Fruit fly (Drosophila melanogaster) whole organism, embryonic: Measurements from ENCODE around the gene CG43638.
A peak's percentile ranks its signal among the peaks of the same experiment; 100 is the strongest.

Experiments used
- Antp ChIP-seq: fragments of 200-800 bp; sonication (Bioruptor generic); optimal IDR thresholded peaks from 3 replicates; lab custom pipeline; 2016; ENCODE audit warnings: missing biosample characterization, missing genetic modification characterization
- Atf6 ChIP-seq: fragments of 200-800 bp; sonication (Bioruptor generic); IDR thresholded peaks from 2 replicates; pipeline ENCODE4 v1.3.6; 2022; ENCODE audit warnings: missing biosample characterization, missing genetic modification characterization
- CG12299 ChIP-seq: fragments of 200-800 bp; sonication (Bioruptor generic); optimal IDR thresholded peaks from 2 replicates; lab custom pipeline; 2018; ENCODE audit warnings: missing biosample characterization, mild to moderate bottlenecking, missing genetic modification characterization
- CG1233 ChIP-seq: fragments of 200-800 bp; sonication (Bioruptor generic); optimal IDR thresholded peaks from 4 replicates; lab custom pipeline; 2018; ENCODE audit warnings: missing biosample characterization, mild to moderate bottlenecking, missing genetic modification characterization
- CG12744 ChIP-seq: fragments of 200-800 bp; sonication (Bioruptor generic); optimal IDR thresholded peaks from 2 replicates; lab custom pipeline; 2016; ENCODE audit warnings: missing biosample characterization, missing genetic modification characterization
- CG13296 ChIP-seq: fragments of 200-800 bp; sonication (Bioruptor generic); optimal IDR thresholded peaks from 3 replicates; lab custom pipeline; 2018; ENCODE audit warnings: missing biosample characterization, mild to moderate bottlenecking, missing genetic modification characterization
- CG17802 ChIP-seq: fragments of 200-800 bp; sonication (Bioruptor generic); optimal IDR thresholded peaks from 2 replicates; lab custom pipeline; 2018; ENCODE audit warnings: missing biosample characterization, mild to moderate bottlenecking, missing genetic modification characterization, moderate library complexity
- CG18599 ChIP-seq: fragments of 200-800 bp; sonication (Bioruptor generic); optimal IDR thresholded peaks from 3 replicates; lab custom pipeline; 2017; ENCODE audit warnings: missing biosample characterization, missing genetic modification characterization, mild to moderate bottlenecking, moderate library complexity, missing genetic modification reagents
- CG31441 ChIP-seq: fragments of 200-800 bp; sonication (Bioruptor generic); IDR thresholded peaks from 2 replicates; pipeline ENCODE4 v1.3.6; 2022; ENCODE audit warnings: missing biosample characterization, missing genetic modification characterization
- CG4282 ChIP-seq: fragments of 200-800 bp; sonication (Bioruptor generic); optimal IDR thresholded peaks from 2 replicates; lab custom pipeline; 2016; ENCODE audit warnings: missing biosample characterization, missing genetic modification characterization
- CG4424 ChIP-seq: fragments of 200-800 bp; sonication (Bioruptor generic); optimal IDR thresholded peaks from 3 replicates; lab custom pipeline; 2016; ENCODE audit warnings: missing biosample characterization, missing genetic modification characterization
- CG4617 ChIP-seq: fragments of 200-800 bp; sonication (Bioruptor generic); optimal IDR thresholded peaks from 3 replicates; lab custom pipeline; 2016; ENCODE audit warnings: missing biosample characterization, missing genetic modification characterization, borderline replicate concordance
- CG6854 ChIP-seq: fragments of 200-800 bp; sonication (Bioruptor generic); optimal IDR thresholded peaks from 3 replicates; lab custom pipeline; 2017; ENCODE audit warnings: missing biosample characterization, mild to moderate bottlenecking, missing genetic modification characterization
- CG8478 ChIP-seq: fragments of >200 bp; optimal IDR thresholded peaks from 2 replicates; lab custom pipeline; 2018
- Chrac-16 ChIP-seq: fragments of 200-800 bp; sonication (Bioruptor generic); optimal IDR thresholded peaks from 3 replicates; lab custom pipeline; 2016; ENCODE audit warnings: missing biosample characterization, missing genetic modification characterization
- CrebB ChIP-seq: fragments of 200-800 bp; sonication (Bioruptor generic); optimal IDR thresholded peaks from 3 replicates; lab custom pipeline; 2018; ENCODE audit warnings: missing biosample characterization, mild to moderate bottlenecking, missing genetic modification characterization
- Dad ChIP-seq: fragments of 200-800 bp; sonication (Bioruptor generic); optimal IDR thresholded peaks from 3 replicates; lab custom pipeline; 2016; ENCODE audit warnings: missing biosample characterization, missing genetic modification characterization
- Dfd ChIP-seq, 2 experiments: fragments of >200 bp; optimal IDR thresholded peaks; 2 replicates each; lab custom pipeline; 2017; ENCODE audit warnings: missing biosample characterization in 2 of 2, missing genetic modification characterization in 2 of 2
- Dip3 ChIP-seq: fragments of 200-800 bp; sonication (Bioruptor generic); optimal IDR thresholded peaks from 3 replicates; lab custom pipeline; 2016; ENCODE audit warnings: missing biosample characterization, missing genetic modification characterization
- E2f2 ChIP-seq: fragments of 200-800 bp; sonication (Bioruptor generic); IDR thresholded peaks from 2 replicates; pipeline ENCODE4 v1.3.6; 2022; ENCODE audit warnings: missing biosample characterization, missing genetic modification characterization
- Eip74EF ChIP-seq, 2 experiments: fragments of 200-800 bp in 1 of 2; fragments of >200 bp in 1 of 2; sonication (Bioruptor generic) in 1 of 2; optimal IDR thresholded peaks; 2 replicates each; lab custom pipeline; 2017 to 2019; ENCODE audit warnings: missing biosample characterization in 2 of 2, missing genetic modification characterization in 2 of 2, mild to moderate bottlenecking in 1 of 2, moderate library complexity in 1 of 2
- Ets97D ChIP-seq: fragments of 200-800 bp; sonication (Bioruptor generic); optimal IDR thresholded peaks from 3 replicates; lab custom pipeline; 2016; ENCODE audit warnings: missing biosample characterization, missing genetic modification characterization
- Fer1 ChIP-seq: fragments of 200-800 bp; sonication (Bioruptor generic); optimal IDR thresholded peaks from 2 replicates; lab custom pipeline; 2017; ENCODE audit warnings: missing biosample characterization, mild to moderate bottlenecking, missing genetic modification characterization
- HLH3B ChIP-seq: fragments of 200-800 bp; sonication (Bioruptor generic); IDR thresholded peaks from 2 replicates; pipeline ENCODE4 v1.3.6; 2022; ENCODE audit warnings: missing biosample characterization, missing genetic modification characterization
- Hr51 ChIP-seq, 2 experiments: fragments of 200-800 bp; sonication (Bioruptor generic); optimal IDR thresholded peaks; 2 replicates in 1 of 2; 3 replicates in 1 of 2; lab custom pipeline; 2016 to 2018; ENCODE audit warnings: missing biosample characterization in 2 of 2, missing genetic modification characterization in 2 of 2, mild to moderate bottlenecking in 1 of 2, moderate library complexity in 1 of 2
- Hsf ChIP-seq: fragments of 200-800 bp; sonication (Bioruptor generic); optimal IDR thresholded peaks from 3 replicates; lab custom pipeline; 2016; ENCODE audit warnings: missing biosample characterization, missing genetic modification characterization
- Nf-YC ChIP-seq: fragments of 200-800 bp; optimal IDR thresholded peaks from 3 replicates; lab custom pipeline; 2019; ENCODE audit warnings: missing biosample characterization, mild to moderate bottlenecking, missing genetic modification characterization, moderate library complexity
- NfI ChIP-seq: fragments of 200-800 bp; sonication (Bioruptor generic); optimal IDR thresholded peaks from 3 replicates; lab custom pipeline; 2018; ENCODE audit warnings: missing biosample characterization, mild to moderate bottlenecking, missing genetic modification characterization, moderate library complexity
- Oli ChIP-seq: fragments of 200-800 bp; sonication (Bioruptor generic); optimal IDR thresholded peaks from 2 replicates; lab custom pipeline; 2018; ENCODE audit warnings: missing biosample characterization, mild to moderate bottlenecking, missing genetic modification characterization, moderate library complexity
- Pdp1 ChIP-seq, 2 experiments: fragments of 200-800 bp; sonication (Bioruptor generic); optimal IDR thresholded peaks; 3 replicates each; lab custom pipeline; 2016; ENCODE audit warnings: missing biosample characterization in 2 of 2, missing genetic modification characterization in 2 of 2, mild to moderate bottlenecking in 1 of 2, moderate library complexity in 1 of 2
- Stat92E ChIP-seq, 3 experiments: fragments of >200 bp in 2 of 3; fragments of 200-800 bp in 1 of 3; sonication (Bioruptor generic) in 1 of 3; optimal IDR thresholded peaks; 2 replicates each; lab custom pipeline; 2017 to 2019; ENCODE audit warnings: missing biosample characterization in 3 of 3, missing genetic modification characterization in 3 of 3, mild to moderate bottlenecking in 1 of 3, moderate library complexity in 1 of 3
- TFAM ChIP-seq: fragments of 200-800 bp; sonication (Bioruptor generic); optimal IDR thresholded peaks from 2 replicates; lab custom pipeline; 2017; ENCODE audit warnings: missing biosample characterization, missing genetic modification characterization, inconsistent platforms
- abd-A ChIP-seq: fragments of 200-800 bp; sonication (Bioruptor generic); optimal IDR thresholded peaks from 3 replicates; lab custom pipeline; 2019; ENCODE audit warnings: missing biosample characterization, mild to moderate bottlenecking, missing genetic modification characterization, moderate library complexity
- amos ChIP-seq: fragments of 200-800 bp; sonication (Bioruptor generic); IDR thresholded peaks from 2 replicates; pipeline ENCODE4 v1.3.6; 2022; ENCODE audit warnings: missing biosample characterization, missing genetic modification characterization; ENCODE audit not compliant: partially characterized antibody
- chm ChIP-seq: fragments of 200-800 bp; sonication (Bioruptor generic); IDR thresholded peaks from 2 replicates; pipeline ENCODE4 v1.3.6; 2022; ENCODE audit warnings: missing biosample characterization, missing genetic modification characterization
- dmrt99B ChIP-seq: fragments of 200-800 bp; sonication (Bioruptor generic); optimal IDR thresholded peaks from 2 replicates; lab custom pipeline; 2018; ENCODE audit warnings: missing biosample characterization, mild to moderate bottlenecking, missing genetic modification characterization, moderate library complexity
- dpn ChIP-seq, 2 experiments: fragments of 200-800 bp; sonication (Bioruptor generic); optimal IDR thresholded peaks; 3 replicates each; lab custom pipeline; 2016; ENCODE audit warnings: missing biosample characterization in 2 of 2, missing genetic modification characterization in 2 of 2
- fd3F ChIP-seq: fragments of 200-800 bp; sonication (Bioruptor generic); optimal IDR thresholded peaks from 2 replicates; lab custom pipeline; 2018; ENCODE audit warnings: missing biosample characterization, mild to moderate bottlenecking, missing genetic modification characterization, moderate library complexity
- hth ChIP-seq: fragments of >200 bp; optimal IDR thresholded peaks from 2 replicates; lab custom pipeline; 2017; ENCODE audit warnings: inconsistent platforms
- mirr ChIP-seq: fragments of 200-800 bp; sonication (Bioruptor generic); optimal IDR thresholded peaks from 3 replicates; lab custom pipeline; 2018; ENCODE audit warnings: missing biosample characterization, mild to moderate bottlenecking, missing genetic modification characterization
- otp ChIP-seq: fragments of 200-800 bp; sonication (Bioruptor generic); IDR thresholded peaks from 3 replicates; pipeline ENCODE4, ENCODE4 v1.3.6; 2022; ENCODE audit warnings: missing biosample characterization, missing genetic modification characterization
- ranshi ChIP-seq: fragments of 200-800 bp; sonication (Bioruptor generic); IDR thresholded peaks from 2 replicates; pipeline ENCODE4 v1.3.6; 2022; ENCODE audit warnings: missing biosample characterization, missing genetic modification characterization
- sna ChIP-seq: fragments of 200-800 bp; sonication (Bioruptor generic); IDR thresholded peaks from 2 replicates; pipeline ENCODE4 v1.3.6; 2022; ENCODE audit warnings: missing biosample characterization, missing genetic modification characterization; ENCODE audit not compliant: partially characterized antibody
- tgo ChIP-seq: fragments of 200-800 bp; sonication (Bioruptor generic); IDR thresholded peaks from 3 replicates; pipeline ENCODE4 v1.3.6; 2022; ENCODE audit warnings: missing biosample characterization, missing genetic modification characterization
- tll ChIP-seq, 2 experiments: fragments of 200-800 bp in 1 of 2; fragments of >200 bp in 1 of 2; sonication (Bioruptor generic) in 1 of 2; optimal IDR thresholded peaks; 2 replicates each; lab custom pipeline; 2017 to 2019; ENCODE audit warnings: missing biosample characterization in 2 of 2, missing genetic modification characterization in 2 of 2, mild to moderate bottlenecking in 1 of 2, moderate library complexity in 1 of 2
- tna ChIP-seq: fragments of 200-800 bp; sonication (Bioruptor generic); IDR thresholded peaks from 2 replicates; pipeline ENCODE4 v1.3.6; 2022; ENCODE audit warnings: missing biosample characterization, missing genetic modification characterization; ENCODE audit not compliant: partially characterized antibody
- trh ChIP-seq: fragments of 200-800 bp; sonication (Bioruptor generic); optimal IDR thresholded peaks from 2 replicates; lab custom pipeline; 2016; ENCODE audit warnings: missing biosample characterization, missing genetic modification characterization
- zf30C ChIP-seq: fragments of 200-800 bp; sonication (Bioruptor generic); optimal IDR thresholded peaks from 3 replicates; lab custom pipeline; 2018; ENCODE audit warnings: missing biosample characterization, mild to moderate bottlenecking, missing genetic modification characterization

CG43638 gene

DNA sequence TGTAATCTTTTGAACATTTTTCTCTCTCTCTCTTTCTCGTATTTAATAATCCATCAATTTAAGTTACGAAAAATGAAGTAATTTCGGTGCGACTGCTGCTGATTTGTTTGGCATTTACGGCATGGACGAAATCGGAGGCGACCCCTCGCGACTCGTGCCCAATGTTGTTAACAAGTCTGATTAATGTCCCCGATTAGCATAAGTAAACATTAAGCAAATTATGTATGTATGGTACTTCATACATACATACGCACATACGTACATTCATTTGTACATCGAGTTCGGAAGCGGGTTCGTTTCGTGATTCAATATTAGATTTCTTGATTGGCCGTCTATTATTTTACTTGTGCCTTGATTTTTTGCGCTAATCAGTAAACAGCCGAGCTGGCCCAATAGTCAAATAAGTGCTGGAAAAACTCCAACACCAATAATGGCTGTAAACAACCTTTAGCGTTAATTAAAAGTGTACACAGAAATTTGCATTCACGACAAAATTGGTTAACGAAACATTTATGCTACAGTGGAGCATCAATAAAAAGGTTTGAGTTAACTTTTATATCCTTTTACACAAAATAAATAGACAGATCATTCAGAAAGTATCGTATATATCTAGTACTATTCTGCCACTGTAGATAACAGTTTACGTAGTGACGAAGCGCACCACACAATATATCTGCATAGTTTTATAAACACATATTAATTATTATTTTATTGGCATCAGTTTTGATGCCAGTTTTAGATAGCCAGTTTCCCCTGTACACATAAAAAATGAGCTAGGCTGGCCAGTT, 46.7 kb downstream of the CG43638 start (continued):
- TF ChIP-seq sna (GFP tag; lab: Robert Waterston, UW) (no peak), CG8478 (lab: Kevin White, UChicago) (no peak), tll (GFP tag; optimal IDR thresholded peaks at IDR 0.05; lab: Kevin White, UChicago) (no peak), ranshi (GFP tag; lab: Robert Waterston, UW) (no peak; the same call in 1 of the 2 replicates), CG17802 (tag; lab: Kevin White, UChicago) (no peak), dpn (GFP tag; optimal IDR thresholded peaks at IDR 0.05; lab: Kevin White, UChicago) (peak; percentile 47 to 69), CG12744 (peak; percentile 26), CG13296 (GFP tag; lab: Kevin White, UChicago) (peak; percentile 68), CG31441 (GFP tag; lab: Robert Waterston, UW) (peak; percentile 51; the same call in 1 of the 2 replicates), Hsf (GFP tag; lab: Kevin White, UChicago) (peak; percentile 50), CG1233 (GFP tag; lab: Kevin White, UChicago) (peak; percentile 43), fd3F (peak; percentile 62), abd-A (tag; lab: Kevin White, UChicago) (peak; percentile 9), chm (GFP tag; lab: Robert Waterston, UW) (no peak), CG4282 (no peak), CG4617 (no peak), Stat92E (GFP tag; optimal IDR thresholded peaks at IDR 0.05; lab: Kevin White, UChicago) (no peak), CG6854 (peak; percentile 13), Pdp1 (GFP tag; optimal IDR thresholded peaks at IDR 0.05; lab: Kevin White, UChicago) (peak; percentile 33 to 45), otp (GFP tag; lab: Robert Waterston, UW) (peak; percentile 4; the same call in 1 of the 3 replicates), Oli (peak; percentile 74), NfI (GFP tag; lab: Kevin White, UChicago) (peak; percentile 65), E2f2 (0 out of 2 replicates have a peak, but pooled peaks have one; percentile 6), zf30C (no peak), Antp (GFP tag; lab: Kevin White, UChicago) (peak; percentile 22), Hr51 (GFP tag; optimal IDR thresholded peaks at IDR 0.05; lab: Kevin White, UChicago) (peak in 1 of 2 experiments; percentile 83), CG4424 (GFP tag; lab: Kevin White, UChicago) (peak; percentile 58), tna (no peak), tgo (GFP tag; lab: Robert Waterston, UW) (peak; percentile 81; the same call in 2 of the 3 replicates), Fer1 (GFP tag; lab: Kevin White, UChicago) (peak; percentile 65), amos (GFP tag; lab: Robert Waterston, UW) (no peak), trh (peak; percentile 40), mirr (peak; percentile 74), Dad (GFP tag; lab: Kevin White, UChicago) (no peak), CG18599 (GFP tag; lab: Kevin White, UChicago) (peak; percentile 71), dmrt99B (tag; lab: Kevin White, UChicago) (peak; percentile 78), Dip3 (peak; percentile 54), Chrac-16 (GFP tag; lab: Kevin White, UChicago) (peak; percentile 11), hth (lab: Kevin White, UChicago) (no peak), HLH3B (GFP tag; lab: Robert Waterston, UW) (no peak), CrebB (tag; lab: Kevin White, UChicago) (no peak), Eip74EF (GFP tag; optimal IDR thresholded peaks at IDR 0.05; lab: Kevin White, UChicago) (no peak), Atf6 (GFP tag; lab: Robert Waterston, UW) (peak; percentile 76; the same call in 1 of the 2 replicates), Dfd (GFP tag; optimal IDR thresholded peaks at IDR 0.05; lab: Kevin White, UChicago) (no peak), Ets97D (GFP tag; lab: Kevin White, UChicago) (no peak), TFAM (no peak), CG12299 (tag; lab: Kevin White, UChicago) (no peak), Nf-YC (tag; lab: Kevin White, UChicago) (peak; percentile 60)
